Worm (Caenorhabditis elegans): ENCODE results near the gene fbxa-113.

fbxa-113 gene

DNA sequence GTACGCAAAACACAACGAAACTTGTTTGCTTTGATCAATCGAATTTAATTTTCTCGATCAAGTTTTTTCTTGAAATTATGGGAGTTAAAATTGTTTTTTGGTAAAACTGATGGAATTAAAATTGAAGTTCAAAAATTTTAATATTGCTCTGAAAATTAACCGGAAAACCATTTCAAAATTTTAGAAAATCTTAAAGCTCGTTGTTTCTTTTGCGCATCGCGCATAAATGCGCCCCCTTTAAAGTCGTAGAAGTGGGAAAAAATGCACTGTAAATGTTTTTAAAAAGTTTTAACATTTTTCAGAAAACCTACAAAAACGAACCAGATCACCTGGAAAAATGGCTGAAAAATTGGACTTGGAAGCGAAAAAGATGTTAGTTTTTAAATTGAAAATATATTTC, at the start of gene fbxa-113:
TSS of gene fbxa-113 (plus strand) at position 301 of the 400 bp plus-strand sequence.
- TF ChIP-seq ctbp-1 (GFP tag; IDR thresholded peaks at IDR 0.05) (no peak), ces-1 (GFP tag; optimal IDR thresholded peaks at IDR 0.05) (no peak), lim-7 (GFP tag; IDR thresholded peaks at IDR 0.05) (no peak), R02D3.7 (tag; optimal IDR thresholded peaks at IDR 0.05) (no peak), T20F7.1 (GFP tag; optimal IDR thresholded peaks at IDR 0.05) (no peak), zip-2 (tag; optimal IDR thresholded peaks at IDR 0.05) (no peak), mep-1 (tag; optimal IDR thresholded peaks at IDR 0.05) (no peak), nhr-11 (tag; optimal IDR thresholded peaks at IDR 0.05) (no peak), sdz-12 (GFP tag; optimal IDR thresholded peaks at IDR 0.05) (no peak), jun-1 (tag; optimal IDR thresholded peaks at IDR 0.05) (no peak), lin-29 (GFP tag; IDR thresholded peaks at IDR 0.05) (no peak), nhr-25 (tag; optimal IDR thresholded peaks at IDR 0.05; ENCODE audit: borderline replicate concordance, insufficient read depth) (no peak), unc-130 (GFP tag; optimal IDR thresholded peaks at IDR 0.05) (no peak), ztf-11 (tag; optimal IDR thresholded peaks at IDR 0.05) (no peak)

DNA sequence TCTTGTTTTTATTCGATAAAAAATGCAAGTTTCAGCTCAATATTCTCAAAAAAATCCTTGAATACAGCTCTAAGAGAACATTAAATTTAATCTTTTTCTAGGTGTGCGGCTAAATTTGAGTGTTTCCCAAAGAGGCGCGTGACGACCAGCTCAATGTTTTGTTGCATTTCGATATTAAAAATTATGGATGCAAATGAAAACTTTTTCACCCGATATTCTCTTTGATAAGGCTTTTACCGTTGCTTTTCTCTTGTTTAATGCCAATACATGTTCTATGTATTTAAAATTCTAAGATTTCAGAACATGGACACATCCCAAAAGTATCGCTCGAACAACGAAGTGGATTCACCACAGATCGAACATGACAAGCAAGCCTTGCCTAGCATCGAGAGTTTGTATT, 45.0 kb upstream of the fbxa-113 start, which contains the start of gene F19B2.6:
TSS of gene F19B2.6 (plus strand) at position 301 of the 400 bp plus-strand sequence.
- TF ChIP-seq tag-97 (GFP tag; IDR thresholded peaks at IDR 0.05) (no peak), egl-43 (GFP tag; IDR thresholded peaks at IDR 0.05) (no peak), aha-1 (tag) (no peak), ceh-82 (tag; optimal IDR thresholded peaks at IDR 0.05) (no peak), madf-9 (GFP tag; conservative IDR thresholded peaks at IDR 0.05) (no peak), F37D6.2 (tag; optimal IDR thresholded peaks at IDR 0.05) (no peak), skn-1 (tag; optimal IDR thresholded peaks at IDR 0.05) (no peak), mep-1 (tag; optimal IDR thresholded peaks at IDR 0.05) (no peak), nhr-6 (tag; optimal IDR thresholded peaks at IDR 0.05) (no peak), ces-1 (GFP tag; optimal IDR thresholded peaks at IDR 0.05) (no peak), ZK546.5 (tag; optimal IDR thresholded peaks at IDR 0.05) (no peak), sdz-12 (GFP tag; optimal IDR thresholded peaks at IDR 0.05) (no peak), nhr-102 (tag; optimal IDR thresholded peaks at IDR 0.05) (no peak), F49E8.2 (tag; optimal IDR thresholded peaks at IDR 0.05; ENCODE audit: borderline replicate concordance) (no peak), lin-13 (GFP tag; optimal IDR thresholded peaks at IDR 0.05) (no peak), ceh-62 (tag; optimal IDR thresholded peaks at IDR 0.05) (no peak), nhr-77 (tag; optimal IDR thresholded peaks at IDR 0.05) (no peak)

DNA sequence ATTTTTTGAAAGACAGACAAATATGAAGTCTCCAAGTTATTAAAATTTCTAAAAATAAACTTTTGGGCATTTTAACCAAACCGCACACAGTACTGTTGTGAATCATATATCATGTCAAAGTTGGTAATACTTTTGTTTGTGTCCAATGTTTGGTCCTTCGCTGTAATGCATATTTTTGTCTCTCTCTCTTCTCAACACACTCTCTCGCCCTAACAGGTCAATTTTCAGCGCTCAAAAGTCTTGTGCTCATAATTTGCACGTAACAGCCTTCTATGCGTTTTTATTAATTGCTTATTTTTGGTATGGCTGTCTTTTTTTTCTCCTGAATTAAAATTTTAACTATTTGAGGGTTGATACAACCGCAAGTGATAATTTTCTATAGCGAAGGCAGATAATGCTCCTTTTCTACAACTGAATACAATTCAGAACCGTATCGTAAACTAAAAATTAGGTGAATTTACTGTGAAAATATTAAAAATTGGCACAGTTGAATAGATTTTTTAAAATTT, 41.4 kb upstream of the fbxa-113 start:
- TF ChIP-seq dmd-8 (GFP tag; IDR thresholded peaks at IDR 0.05) (0 out of 2 replicates have a peak, but pooled peaks have one; percentile 14), gei-8 (GFP tag; optimal IDR thresholded peaks at IDR 0.05) (no peak), aha-1 (tag) (peak; percentile 79), nhr-42 (GFP tag; IDR thresholded peaks at IDR 0.05) (0 out of 2 replicates have a peak, but pooled peaks have one; percentile 40), jun-1 (tag; optimal IDR thresholded peaks at IDR 0.05) (peak; percentile 11), unc-62 (GFP tag; optimal IDR thresholded peaks at IDR 0.05 in 1 of 2) (peak in 1 of 2 experiments; percentile 56), unc-62 (tag; optimal IDR thresholded peaks at IDR 0.05) (no peak), nhr-102 (tag; optimal IDR thresholded peaks at IDR 0.05) (peak; percentile 33), nhr-48 (tag; optimal IDR thresholded peaks at IDR 0.05) (peak; percentile 44), cey-2 (tag; optimal IDR thresholded peaks at IDR 0.05; ENCODE audit: borderline replicate concordance, insufficient read depth) (no peak), spr-1 (tag; optimal IDR thresholded peaks at IDR 0.05) (no peak), hif-1 (tag; optimal IDR thresholded peaks at IDR 0.05) (peak in 1 of 2 experiments; percentile 76), lin-29 (GFP tag; IDR thresholded peaks at IDR 0.05) (no peak)

Measured in whole organism, L4 larva.